Fruit fly (Drosophila melanogaster) whole organism, embryonic: ENCODE data around the gene CG16953.

ENCODE experiments used
- Adf1 ChIP-seq: fragments of 200-800 bp; sonication (Bioruptor generic); IDR thresholded peaks from 2 replicates; pipeline ENCODE4 v1.3.6; 2022; ENCODE audit warnings: missing biosample characterization, missing genetic modification characterization
- Asciz ChIP-seq: fragments of 200-800 bp; sonication (Bioruptor generic); optimal IDR thresholded peaks from 2 replicates; lab custom pipeline; 2017; ENCODE audit warnings: missing biosample characterization, mild to moderate bottlenecking, missing genetic modification characterization, missing genetic modification reagents
- Atf3 ChIP-seq: fragments of 200-800 bp; sonication (Bioruptor generic); optimal IDR thresholded peaks from 3 replicates; lab custom pipeline; 2016; ENCODE audit warnings: missing biosample characterization, missing genetic modification characterization
- BEAF-32 ChIP-seq: fragments of 200-800 bp; sonication (Bioruptor generic); optimal IDR thresholded peaks from 3 replicates; lab custom pipeline; 2017; ENCODE audit warnings: missing biosample characterization, missing genetic modification characterization, mild to moderate bottlenecking, moderate library complexity, missing genetic modification reagents
- CG10366 ChIP-seq: fragments of 200-800 bp; sonication (Bioruptor generic); IDR thresholded peaks from 2 replicates; pipeline ENCODE4 v1.3.6; 2022; ENCODE audit warnings: missing biosample characterization, missing genetic modification characterization
- CG11560 ChIP-seq: fragments of 200-800 bp; sonication (Bioruptor generic); IDR thresholded peaks from 3 replicates; pipeline ENCODE4 v1.3.6; 2022; ENCODE audit warnings: missing biosample characterization, missing genetic modification characterization
- CG12299 ChIP-seq: fragments of 200-800 bp; sonication (Bioruptor generic); optimal IDR thresholded peaks from 2 replicates; lab custom pipeline; 2018; ENCODE audit warnings: missing biosample characterization, mild to moderate bottlenecking, missing genetic modification characterization
- CG13123 ChIP-seq: fragments of 200-800 bp; sonication (Bioruptor generic); optimal IDR thresholded peaks from 2 replicates; lab custom pipeline; 2016; ENCODE audit warnings: missing biosample characterization, missing genetic modification characterization
- CG13296 ChIP-seq: fragments of 200-800 bp; sonication (Bioruptor generic); optimal IDR thresholded peaks from 3 replicates; lab custom pipeline; 2018; ENCODE audit warnings: missing biosample characterization, mild to moderate bottlenecking, missing genetic modification characterization
- CG14441 ChIP-seq: fragments of 200-800 bp; sonication (Bioruptor generic); IDR thresholded peaks from 2 replicates; pipeline ENCODE4 v1.3.6; 2022; ENCODE audit warnings: missing biosample characterization, missing genetic modification characterization
- CG16815 ChIP-seq: fragments of 200-800 bp; sonication (Bioruptor generic); optimal IDR thresholded peaks from 3 replicates; lab custom pipeline; 2017; ENCODE audit warnings: missing biosample characterization, mild to moderate bottlenecking, missing genetic modification characterization
- CG17186 ChIP-seq: fragments of 200-800 bp; sonication (Bioruptor generic); optimal IDR thresholded peaks from 3 replicates; lab custom pipeline; 2017; ENCODE audit warnings: missing biosample characterization, missing genetic modification reagents, missing genetic modification characterization
- CG1792 ChIP-seq: fragments of 200-800 bp; sonication (Bioruptor generic); optimal IDR thresholded peaks from 2 replicates; lab custom pipeline; 2016; ENCODE audit warnings: missing biosample characterization, missing genetic modification characterization
- CG2875 ChIP-seq: fragments of 200-800 bp; sonication (Bioruptor generic); optimal IDR thresholded peaks from 2 replicates; lab custom pipeline; 2017; ENCODE audit warnings: missing biosample characterization, mild to moderate bottlenecking, missing genetic modification characterization, missing genetic modification reagents
- CG31224 ChIP-seq: fragments of 200-800 bp; sonication (Bioruptor generic); IDR thresholded peaks from 2 replicates; pipeline ENCODE4 v1.3.6; 2022; ENCODE audit warnings: missing biosample characterization, missing genetic modification characterization
- CG31388 ChIP-seq: fragments of 200-800 bp; sonication (Bioruptor generic); optimal IDR thresholded peaks from 2 replicates; lab custom pipeline; 2016; ENCODE audit warnings: missing biosample characterization, missing genetic modification characterization
- CG4282 ChIP-seq: fragments of 200-800 bp; sonication (Bioruptor generic); optimal IDR thresholded peaks from 2 replicates; lab custom pipeline; 2016; ENCODE audit warnings: missing biosample characterization, missing genetic modification characterization
- CG43689 ChIP-seq: fragments of 200-800 bp; sonication (Bioruptor generic); IDR thresholded peaks from 2 replicates; pipeline ENCODE4 v1.3.6; 2022; ENCODE audit warnings: missing biosample characterization, missing genetic modification characterization
- CG4404 ChIP-seq: fragments of 200-800 bp; sonication (Bioruptor generic); IDR thresholded peaks from 2 replicates; pipeline ENCODE4 v1.3.6; 2022; ENCODE audit warnings: missing biosample characterization, missing genetic modification characterization
- CG7745 ChIP-seq: fragments of 200-800 bp; sonication (Bioruptor generic); optimal IDR thresholded peaks from 2 replicates; lab custom pipeline; 2018; ENCODE audit warnings: missing biosample characterization, mild to moderate bottlenecking, missing genetic modification characterization, moderate library complexity
- CG7928 ChIP-seq: fragments of 200-800 bp; sonication (Bioruptor generic); optimal IDR thresholded peaks from 2 replicates; lab custom pipeline; 2017; ENCODE audit warnings: missing biosample characterization, mild to moderate bottlenecking, missing genetic modification characterization
- CG8944 ChIP-seq: fragments of 200-800 bp; sonication (Bioruptor generic); optimal IDR thresholded peaks from 3 replicates; lab custom pipeline; 2016; ENCODE audit warnings: missing biosample characterization, missing genetic modification characterization
- CG9437 ChIP-seq: fragments of 200-800 bp; sonication (Bioruptor generic); optimal IDR thresholded peaks from 2 replicates; lab custom pipeline; 2018; ENCODE audit warnings: missing biosample characterization, mild to moderate bottlenecking, missing genetic modification characterization
- Camta ChIP-seq: fragments of 200-800 bp; sonication (Bioruptor generic); optimal IDR thresholded peaks from 2 replicates; lab custom pipeline; 2016; ENCODE audit warnings: missing biosample characterization, missing genetic modification characterization
- Dip3 ChIP-seq: fragments of 200-800 bp; sonication (Bioruptor generic); optimal IDR thresholded peaks from 3 replicates; lab custom pipeline; 2016; ENCODE audit warnings: missing biosample characterization, missing genetic modification characterization
- E2f1 ChIP-seq: fragments of 200-800 bp; sonication (Bioruptor generic); IDR thresholded peaks from 2 replicates; pipeline ENCODE4 v1.3.6; 2022; ENCODE audit warnings: missing biosample characterization, missing genetic modification characterization
- Fer3 ChIP-seq: fragments of 200-800 bp; sonication (Bioruptor generic); optimal IDR thresholded peaks from 2 replicates; lab custom pipeline; 2018; ENCODE audit warnings: missing biosample characterization, mild to moderate bottlenecking, missing genetic modification characterization, moderate library complexity
- GATAe ChIP-seq: fragments of 200-800 bp; sonication (Bioruptor generic); conservative IDR thresholded peaks from 2 replicates; pipeline ENCODE4 v1.3.6; 2022; ENCODE audit warnings: missing biosample characterization, missing genetic modification characterization
- Hand ChIP-seq: fragments of 200-800 bp; sonication (Bioruptor generic); optimal IDR thresholded peaks from 2 replicates; lab custom pipeline; 2017; ENCODE audit warnings: mild to moderate bottlenecking, missing biosample characterization, missing genetic modification reagents, missing genetic modification characterization
- Lim3 ChIP-seq: fragments of 200-800 bp; sonication (Bioruptor generic); IDR thresholded peaks from 2 replicates; pipeline ENCODE4 v1.3.6; 2022; ENCODE audit warnings: missing biosample characterization, missing genetic modification characterization
- Max ChIP-seq: fragments of 200-800 bp; sonication (Bioruptor generic); optimal IDR thresholded peaks from 2 replicates; lab custom pipeline; 2016; ENCODE audit warnings: missing biosample characterization, mild to moderate bottlenecking, missing genetic modification characterization
- Mes4 ChIP-seq: fragments of 200-800 bp; sonication (Bioruptor generic); optimal IDR thresholded peaks from 2 replicates; lab custom pipeline; 2016; ENCODE audit warnings: missing biosample characterization, missing genetic modification characterization
- Nf-YB ChIP-seq: fragments of 200-800 bp; sonication (Bioruptor generic); optimal IDR thresholded peaks from 3 replicates; lab custom pipeline; 2019; ENCODE audit warnings: missing biosample characterization, mild to moderate bottlenecking, missing genetic modification characterization, moderate library complexity
- Ptx1 ChIP-seq: fragments of 200-800 bp; sonication (Bioruptor generic); IDR thresholded peaks from 2 replicates; pipeline ENCODE4 v1.3.6; 2022; ENCODE audit warnings: missing biosample characterization, missing genetic modification characterization
- Six4 ChIP-seq: fragments of 200-800 bp; sonication (Bioruptor generic); optimal IDR thresholded peaks from 2 replicates; lab custom pipeline; 2016; ENCODE audit warnings: missing biosample characterization, missing genetic modification characterization
- Sry-δ ChIP-seq: fragments of 200-800 bp; sonication (Bioruptor generic); optimal IDR thresholded peaks from 2 replicates; lab custom pipeline; 2016; ENCODE audit warnings: missing biosample characterization, missing genetic modification characterization
- YL-1 ChIP-seq: fragments of 200-800 bp; sonication (Bioruptor generic); optimal IDR thresholded peaks from 3 replicates; lab custom pipeline; 2017; ENCODE audit warnings: missing biosample characterization, mild to moderate bottlenecking, missing genetic modification characterization
- ab ChIP-seq: fragments of 200-800 bp; sonication (Bioruptor generic); optimal IDR thresholded peaks from 2 replicates; lab custom pipeline; 2016; ENCODE audit warnings: missing biosample characterization, missing genetic modification characterization
- ase ChIP-seq: fragments of 200-800 bp; sonication (Bioruptor generic); IDR thresholded peaks from 3 replicates; pipeline ENCODE4 v1.3.6; 2022; ENCODE audit warnings: missing biosample characterization, missing genetic modification characterization
- ato ChIP-seq: fragments of 200-800 bp; sonication (Bioruptor generic); IDR thresholded peaks from 2 replicates; pipeline ENCODE4 v1.3.6; 2022; ENCODE audit warnings: missing biosample characterization, missing genetic modification characterization; ENCODE audit not compliant: partially characterized antibody
- grn ChIP-seq: fragments of 200-800 bp; sonication (Bioruptor generic); optimal IDR thresholded peaks from 3 replicates; lab custom pipeline; 2017; ENCODE audit warnings: missing biosample characterization, missing genetic modification characterization
- lab ChIP-seq: fragments of 200-800 bp; sonication (Bioruptor generic); optimal IDR thresholded peaks from 3 replicates; lab custom pipeline; 2017; ENCODE audit warnings: missing biosample characterization, missing genetic modification characterization, mild to moderate bottlenecking, moderate library complexity, missing genetic modification reagents
- lilli ChIP-seq: fragments of 200-800 bp; sonication (Bioruptor generic); optimal IDR thresholded peaks from 3 replicates; lab custom pipeline; 2016; ENCODE audit warnings: missing biosample characterization, missing genetic modification characterization
- maf-S ChIP-seq: fragments of 200-800 bp; sonication (Bioruptor generic); optimal IDR thresholded peaks from 2 replicates; lab custom pipeline; 2016; ENCODE audit warnings: missing biosample characterization, missing genetic modification characterization
- nau ChIP-seq: fragments of 200-800 bp; sonication (Bioruptor generic); optimal IDR thresholded peaks from 3 replicates; lab custom pipeline; 2017; ENCODE audit warnings: missing biosample characterization, mild to moderate bottlenecking, missing genetic modification characterization, missing genetic modification reagents
- pfk ChIP-seq: fragments of 200-800 bp; sonication (Bioruptor generic); optimal IDR thresholded peaks from 2 replicates; lab custom pipeline; 2018; ENCODE audit warnings: missing biosample characterization, mild to moderate bottlenecking, missing genetic modification characterization, moderate library complexity
- psq ChIP-seq: fragments of 200-800 bp; sonication (Bioruptor generic); optimal IDR thresholded peaks from 2 replicates; lab custom pipeline; 2017; ENCODE audit warnings: missing biosample characterization, missing genetic modification characterization
- run ChIP-seq: fragments of 200-800 bp; sonication (Bioruptor generic); optimal IDR thresholded peaks from 3 replicates; lab custom pipeline; 2018; ENCODE audit warnings: missing biosample characterization, mild to moderate bottlenecking, missing genetic modification characterization
- unpg ChIP-seq: fragments of 200-800 bp; sonication (Bioruptor generic); optimal IDR thresholded peaks from 3 replicates; lab custom pipeline; 2018; ENCODE audit warnings: missing biosample characterization, mild to moderate bottlenecking, missing genetic modification characterization, moderate library complexity
- usp ChIP-seq: fragments of >200 bp; optimal IDR thresholded peaks from 2 replicates; lab custom pipeline; 2017; ENCODE audit warnings: missing biosample characterization, missing genetic modification characterization
- zen2 ChIP-seq: fragments of 200-800 bp; sonication (Bioruptor generic); IDR thresholded peaks from 3 replicates; pipeline ENCODE4 v1.3.6; 2022; ENCODE audit warnings: missing biosample characterization, missing genetic modification characterization; ENCODE audit not compliant: partially characterized antibody

CG16953 gene

dm6 chr3R:20579816-20580215, 5.8 kb downstream of the CG16953 start, which contains the start of the genes EloB and Srp14 (continued):
- TF ChIP-seq nau (GFP tag; lab: Kevin White, UChicago) (no peak), CG17186 (GFP tag; lab: Kevin White, UChicago) (peak; percentile 50), CG13123 (GFP tag; lab: Kevin White, UChicago) (peak; percentile 59), psq (no peak), CG10366 (peak; percentile 66), CG9437 (GFP tag; lab: Kevin White, UChicago) (peak; percentile 47), BEAF-32 (GFP tag; lab: Kevin White, UChicago) (peak; percentile 99), Lim3 (GFP tag; lab: Robert Waterston, UW) (no peak), CG1792 (GFP tag; lab: Kevin White, UChicago) (peak; percentile 65), lilli (peak; percentile 94), CG11560 (tag; lab: Robert Waterston, UW) (peak; percentile 51; the same call in 1 of the 3 replicates), Asciz (GFP tag; lab: Kevin White, UChicago) (no peak), Nf-YB (peak; percentile 53), Atf3 (GFP tag; lab: Kevin White, UChicago) (peak; percentile 61), Max (GFP tag; lab: Kevin White, UChicago) (peak; percentile 79), CG31224 (GFP tag; lab: Robert Waterston, UW) (peak; percentile 20; the same call in 1 of the 2 replicates), ab (GFP tag; lab: Kevin White, UChicago) (no peak), grn (GFP tag; lab: Kevin White, UChicago) (no peak), E2f1 (GFP tag; lab: Robert Waterston, UW) (peak; percentile 77), Six4 (GFP tag; lab: Kevin White, UChicago) (peak; percentile 61), unpg (peak; percentile 85), pfk (GFP tag; lab: Kevin White, UChicago) (no peak), CG12299 (tag; lab: Kevin White, UChicago) (peak; percentile 81), Hand (GFP tag; lab: Kevin White, UChicago) (peak; percentile 16), Fer3 (tag; lab: Kevin White, UChicago) (peak; percentile 84), lab (GFP tag; lab: Kevin White, UChicago) (no peak), GATAe (GFP tag; lab: Robert Waterston, UW) (no peak), Sry-δ (GFP tag; lab: Kevin White, UChicago) (peak; percentile 99), CG7745 (peak; percentile 33), Dip3 (GFP tag; lab: Kevin White, UChicago) (peak; percentile 78), CG8944 (GFP tag; lab: Kevin White, UChicago) (peak; percentile 57), YL-1 (peak; percentile 95), usp (GFP tag; lab: Kevin White, UChicago) (no peak), CG13296 (GFP tag; lab: Kevin White, UChicago) (peak; percentile 81), CG4282 (GFP tag; lab: Kevin White, UChicago) (peak; percentile 39), CG14441 (GFP tag; lab: Robert Waterston, UW) (peak; percentile 69), CG31388 (GFP tag; lab: Kevin White, UChicago) (peak; percentile 46), CG16815 (peak; percentile 46), run (tag; lab: Kevin White, UChicago) (peak; percentile 52), Ptx1 (peak; percentile 80), Adf1 (GFP tag; lab: Robert Waterston, UW) (peak; percentile 57), Camta (GFP tag; lab: Kevin White, UChicago) (peak; percentile 77), ase (GFP tag; lab: Robert Waterston, UW) (peak; percentile 64; the same call in 1 of the 3 replicates), maf-S (GFP tag; lab: Kevin White, UChicago) (peak; percentile 58), CG2875 (GFP tag; lab: Kevin White, UChicago) (peak; percentile 42), CG7928 (peak; percentile 96), Mes4 (peak; percentile 68), CG4404 (peak; percentile 75), zen2 (peak; percentile 96), CG43689 (GFP tag; lab: Robert Waterston, UW) (peak; percentile 53; the same call in 1 of the 2 replicates), ato (GFP tag; lab: Robert Waterston, UW) (peak; percentile 87)
